Worm (Caenorhabditis elegans) whole organism, L1 larva: ENCODE measurements around the gene B0454.26.
A peak's percentile ranks its signal among the peaks of the same experiment; 100 is the strongest.

Experiments used
- C04F5.9 ChIP-seq: sonication (generic microtip); optimal IDR thresholded peaks from 2 replicates; lab custom pipeline; 2016; ENCODE audit warnings: missing genetic modification characterization, missing compliant biosample characterization
- F16B12.6 ChIP-seq: fragments of 150-350 bp; optimal IDR thresholded peaks from 2 replicates; lab custom pipeline; 2014; ENCODE audit warnings: missing biosample characterization, missing genetic modification characterization
- ama-1 ChIP-seq: fragments of 150-350 bp; optimal IDR thresholded peaks from 2 replicates; lab custom pipeline; 2014
- blmp-1 ChIP-seq: fragments of 150-350 bp; optimal IDR thresholded peaks from 2 replicates; lab custom pipeline; 2014; ENCODE audit warnings: missing biosample characterization, missing genetic modification characterization
- ceh-63 ChIP-seq: fragments of 200-800 bp; sonication (Bioruptor generic); optimal IDR thresholded peaks from 2 replicates; lab custom pipeline; 2018; ENCODE audit warnings: mild to moderate bottlenecking, missing genetic modification characterization, missing compliant biosample characterization
- ceh-82 ChIP-seq, 3 experiments: fragments of 150-350 bp in 1 of 3; sonication (generic microtip) in 2 of 3; optimal IDR thresholded peaks; 2 replicates each; lab custom pipeline; 2014 to 2017; ENCODE audit warnings: missing biosample characterization in 3 of 3, missing genetic modification characterization in 3 of 3
- ces-1 ChIP-seq: fragments of 150-350 bp; optimal IDR thresholded peaks from 2 replicates; lab custom pipeline; 2014; ENCODE audit warnings: missing biosample characterization, missing genetic modification reagents, missing genetic modification characterization
- efl-1 ChIP-seq, 4 experiments: fragments of 150-350 bp; optimal IDR thresholded peaks in 3 of 4; peaks in 1 of 4; 1 replicate in 1 of 4; 2 replicates in 3 of 4; lab custom pipeline; 2014; ENCODE audit warnings: missing biosample characterization in 2 of 4, missing genetic modification characterization in 2 of 4, missing genetic modification reagents in 2 of 4
- egl-13 ChIP-seq: sonication (generic microtip); optimal IDR thresholded peaks from 2 replicates; lab custom pipeline; 2016; ENCODE audit warnings: missing genotype, missing genetic modification reagents, missing genetic modification characterization, missing compliant biosample characterization
- egl-27 ChIP-seq, 2 experiments: fragments of 150-350 bp in 1 of 2; sonication (generic microtip); optimal IDR thresholded peaks; 3 replicates each; lab custom pipeline; 2017 to 2018; ENCODE audit warnings: missing biosample characterization in 2 of 2, missing genetic modification characterization in 2 of 2, missing genetic modification reagents in 2 of 2
- elt-2 ChIP-seq: sonication (generic microtip); optimal IDR thresholded peaks from 2 replicates; lab custom pipeline; 2016; ENCODE audit warnings: missing genetic modification characterization, mild to moderate bottlenecking, inconsistent platforms, missing compliant biosample characterization, missing genetic modification reagents
- elt-3 ChIP-seq, 6 experiments: fragments of 150-350 bp in 1 of 6; sonication (generic microtip); optimal IDR thresholded peaks; 2 replicates each; lab custom pipeline; 2017 to 2018; ENCODE audit warnings: missing biosample characterization in 6 of 6, missing genetic modification characterization in 6 of 6, inconsistent platforms in 1 of 6
- ets-5 ChIP-seq: fragments of 200-800 bp; sonication (Bioruptor generic); IDR thresholded peaks from 2 replicates; pipeline ENCODE4 v1.3.6; 2022; ENCODE audit warnings: missing genetic modification characterization, missing compliant biosample characterization
- fkh-10 ChIP-seq: sonication (generic microtip); optimal IDR thresholded peaks from 2 replicates; lab custom pipeline; 2017; ENCODE audit warnings: missing biosample characterization, missing genetic modification reagents, missing genetic modification characterization
- fos-1 ChIP-seq: fragments of 150-350 bp; optimal IDR thresholded peaks from 2 replicates; lab custom pipeline; 2014; ENCODE audit warnings: missing biosample characterization, missing genetic modification characterization
- grh-1 ChIP-seq: fragments of 200-800 bp; sonication (Bioruptor generic); IDR thresholded peaks from 2 replicates; pipeline ENCODE4 v1.3.6; 2022; ENCODE audit warnings: missing genetic modification reagents, missing genetic modification characterization, missing compliant biosample characterization
- hlh-4 ChIP-seq: sonication (generic microtip); optimal IDR thresholded peaks from 2 replicates; lab custom pipeline; 2016; ENCODE audit warnings: mild to moderate bottlenecking, missing genetic modification characterization, missing compliant biosample characterization
- irx-1 ChIP-seq: sonication (generic microtip); optimal IDR thresholded peaks from 2 replicates; lab custom pipeline; 2016; ENCODE audit warnings: missing genetic modification characterization, missing compliant biosample characterization
- jun-1 ChIP-seq: fragments of 150-350 bp; optimal IDR thresholded peaks from 2 replicates; lab custom pipeline; 2014; ENCODE audit warnings: missing biosample characterization, missing genetic modification reagents, missing genetic modification characterization
- lin-14 ChIP-seq: fragments of 200-800 bp; sonication (Bioruptor generic); optimal IDR thresholded peaks from 2 replicates; lab custom pipeline; 2018; ENCODE audit warnings: mild to moderate bottlenecking, missing genetic modification characterization, moderate library complexity, missing compliant biosample characterization
- lin-15B ChIP-seq: fragments of 150-350 bp; sonication (generic microtip); optimal IDR thresholded peaks from 3 replicates; lab custom pipeline; 2014; ENCODE audit warnings: missing biosample characterization, missing genetic modification characterization
- lsy-2 ChIP-seq, 2 experiments: fragments of 150-350 bp; optimal IDR thresholded peaks; 2 replicates each; lab custom pipeline; 2014; ENCODE audit warnings: missing biosample characterization in 2 of 2, missing genetic modification characterization in 2 of 2
- mef-2 ChIP-seq: fragments of 150-350 bp; optimal IDR thresholded peaks from 2 replicates; lab custom pipeline; 2014; ENCODE audit warnings: missing biosample characterization, missing genetic modification characterization
- mep-1 ChIP-seq: fragments of 150-350 bp; optimal IDR thresholded peaks from 2 replicates; lab custom pipeline; 2014; ENCODE audit warnings: missing biosample characterization, missing genetic modification characterization
- nhr-12 ChIP-seq: sonication (generic microtip); optimal IDR thresholded peaks from 2 replicates; lab custom pipeline; 2017; ENCODE audit warnings: missing biosample characterization, missing genetic modification characterization
- nhr-20 ChIP-seq: sonication (generic microtip); optimal IDR thresholded peaks from 2 replicates; lab custom pipeline; 2016; ENCODE audit warnings: mild to moderate bottlenecking, missing genetic modification characterization, missing compliant biosample characterization
- nhr-47 ChIP-seq: sonication (generic microtip); optimal IDR thresholded peaks from 2 replicates; lab custom pipeline; 2016; ENCODE audit warnings: mild to moderate bottlenecking, missing genetic modification characterization, moderate library complexity, missing compliant biosample characterization
- nhr-71 ChIP-seq: sonication (generic microtip); optimal IDR thresholded peaks from 2 replicates; lab custom pipeline; 2016; ENCODE audit warnings: mild to moderate bottlenecking, missing genetic modification characterization, moderate library complexity, missing compliant biosample characterization
- nhr-85 ChIP-seq: sonication (generic microtip); peaks from one replicate; lab custom pipeline; 2016; ENCODE audit warnings: missing genetic modification characterization, inconsistent platforms, missing compliant biosample characterization
- nhr-90 ChIP-seq: sonication (generic microtip); optimal IDR thresholded peaks from 2 replicates; lab custom pipeline; 2016; ENCODE audit warnings: mild to moderate bottlenecking, missing genetic modification characterization, missing compliant biosample characterization; ENCODE audit not compliant: poor library complexity
- pag-3 ChIP-seq: sonication (generic microtip); optimal IDR thresholded peaks from 2 replicates; lab custom pipeline; 2017; ENCODE audit warnings: missing genetic modification characterization, mild to moderate bottlenecking, missing compliant biosample characterization, antibody characterized with exemption, borderline replicate concordance; ENCODE audit not compliant: insufficient read depth
- skn-1 ChIP-seq: fragments of 150-350 bp; optimal IDR thresholded peaks from 2 replicates; lab custom pipeline; 2014; ENCODE audit warnings: missing biosample characterization, missing genetic modification characterization
- snpc-4 ChIP-seq: fragments of 150-350 bp; optimal IDR thresholded peaks from 2 replicates; lab custom pipeline; 2014; ENCODE audit warnings: missing biosample characterization, missing genetic modification characterization
- snu-23 ChIP-seq: sonication (generic microtip); optimal IDR thresholded peaks from 2 replicates; lab custom pipeline; 2016; ENCODE audit warnings: missing genetic modification characterization, missing compliant biosample characterization
- sup-37 ChIP-seq: fragments of 200-800 bp; sonication (Bioruptor generic); optimal IDR thresholded peaks from 2 replicates; lab custom pipeline; 2018; ENCODE audit warnings: mild to moderate bottlenecking, missing genetic modification characterization, missing compliant biosample characterization
- swsn-7 ChIP-seq: sonication (generic microtip); optimal IDR thresholded peaks from 2 replicates; lab custom pipeline; 2016; ENCODE audit warnings: missing genetic modification characterization, missing compliant biosample characterization
- tbx-2 ChIP-seq: sonication (generic microtip); optimal IDR thresholded peaks from 2 replicates; lab custom pipeline; 2016; ENCODE audit warnings: missing genetic modification characterization, missing compliant biosample characterization
- tlp-1 ChIP-seq: fragments of 150-350 bp; optimal IDR thresholded peaks from 2 replicates; lab custom pipeline; 2014; ENCODE audit warnings: missing biosample characterization, missing genetic modification characterization
- unc-130 ChIP-seq: fragments of 150-350 bp; optimal IDR thresholded peaks from 2 replicates; lab custom pipeline; 2017; ENCODE audit warnings: missing biosample characterization, missing genetic modification characterization, inconsistent platforms
- unc-30 ChIP-seq: sonication (generic microtip); optimal IDR thresholded peaks from 2 replicates; lab custom pipeline; 2017; ENCODE audit warnings: missing biosample characterization, missing genetic modification characterization
- unc-86 ChIP-seq: sonication (generic microtip); optimal IDR thresholded peaks from 2 replicates; lab custom pipeline; 2016; ENCODE audit warnings: missing genetic modification characterization, missing compliant biosample characterization
- unc-98 ChIP-seq: fragments of 200-800 bp; sonication (Bioruptor generic); IDR thresholded peaks from 2 replicates; pipeline ENCODE4 v1.3.6; 2022; ENCODE audit warnings: missing genetic modification characterization, missing compliant biosample characterization
- vab-15 ChIP-seq: sonication (generic microtip); optimal IDR thresholded peaks from 2 replicates; lab custom pipeline; 2017; ENCODE audit warnings: missing genotype, mild to moderate bottlenecking, missing genetic modification characterization, missing compliant biosample characterization
- xbp-1 ChIP-seq: sonication (generic microtip); optimal IDR thresholded peaks from 2 replicates; lab custom pipeline; 2016; ENCODE audit warnings: missing genetic modification characterization, missing compliant biosample characterization

Gene B0454.26

DNA sequence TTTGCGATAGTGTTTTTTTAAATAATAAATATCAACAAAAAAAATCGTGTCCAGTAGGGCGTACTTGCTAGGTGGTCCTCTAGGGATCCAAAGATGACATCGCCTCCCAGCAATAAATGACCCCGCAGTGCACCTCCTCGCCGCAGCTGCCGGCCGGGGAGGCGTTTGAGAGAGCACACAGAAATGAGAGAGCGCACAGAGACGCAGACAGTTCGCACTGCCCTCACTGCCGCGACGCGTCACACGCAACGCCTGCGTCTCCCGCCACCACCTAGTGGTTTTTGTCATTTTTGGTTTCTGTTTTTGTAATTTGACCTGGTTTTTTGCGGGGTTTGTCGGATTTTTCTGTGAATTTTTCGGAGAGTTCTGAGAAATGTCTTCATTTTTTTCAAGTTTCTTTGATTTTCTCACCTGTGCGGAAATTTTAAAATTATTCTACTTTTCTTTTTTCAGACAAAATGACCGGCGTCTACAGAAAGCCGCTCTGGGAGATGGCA lies 50.5 kb downstream of the B0454.26 start, which contains the start of gene lido-7 (continued):
- TF ChIP-seq jun-1 (tag; lab: Kevin White, UChicago) (peak; percentile 9), elt-2 (no peak), tbx-2 (tag; lab: Kevin White, UChicago) (peak; percentile 52), snpc-4 (tag; lab: Kevin White, UChicago) (no peak), ces-1 (GFP tag; lab: Kevin White, UChicago) (no peak), hlh-4 (no peak), F16B12.6 (tag; lab: Kevin White, UChicago) (no peak), egl-27 (tag; optimal IDR thresholded peaks at IDR 0.05; lab: Kevin White, UChicago) (no peak), elt-3 (tag; optimal IDR thresholded peaks at IDR 0.05; lab: Kevin White, UChicago) (no peak), grh-1 (GFP tag; lab: Robert Waterston, UW) (0 out of 2 replicates have a peak, but pooled peaks have one; percentile 22), nhr-12 (tag; lab: Kevin White, UChicago) (no peak), ceh-63 (GFP tag; lab: Kevin White, UChicago) (no peak), sup-37 (GFP tag; lab: Kevin White, UChicago) (no peak), irx-1 (tag; lab: Kevin White, UChicago) (peak; percentile 28), nhr-90 (tag; lab: Kevin White, UChicago) (peak; percentile 2), nhr-20 (tag; lab: Kevin White, UChicago) (peak; percentile 38), mef-2 (tag; lab: Kevin White, UChicago) (no peak), pag-3 (tag; lab: Kevin White, UChicago) (no peak), fos-1 (tag; lab: Kevin White, UChicago) (no peak), ama-1 (lab: Kevin White, UChicago) (no peak), unc-130 (tag; lab: Kevin White, UChicago) (no peak), xbp-1 (tag; lab: Kevin White, UChicago) (no peak), vab-15 (tag; lab: Kevin White, UChicago) (peak; percentile 6), fkh-10 (GFP tag; lab: Kevin White, UChicago) (no peak), egl-13 (no peak), tlp-1 (no peak), C04F5.9 (tag; lab: Kevin White, UChicago) (peak; percentile 7), blmp-1 (tag; lab: Kevin White, UChicago) (no peak), lsy-2 (tag; optimal IDR thresholded peaks at IDR 0.05; lab: Kevin White, UChicago) (peak; percentile 31 to 56), unc-98 (GFP tag; lab: Robert Waterston, UW) (0 out of 2 replicates have a peak, but pooled peaks have one; percentile 17), nhr-71 (tag; lab: Kevin White, UChicago) (peak; percentile 71), snu-23 (peak; percentile 58), nhr-85 (tag; lab: Kevin White, UChicago) (peak; percentile 74), lin-15B (tag; lab: Kevin White, UChicago) (no peak), nhr-47 (tag; lab: Kevin White, UChicago) (peak; percentile 59), unc-30 (tag; lab: Kevin White, UChicago) (no peak), skn-1 (peak; percentile 24), mep-1 (peak; percentile 6), ets-5 (GFP tag; lab: Robert Waterston, UW) (no peak), unc-86 (tag; lab: Kevin White, UChicago) (peak; percentile 15), efl-1 (optimal IDR thresholded peaks at IDR 0.05; lab: Kevin White, UChicago) (peak; percentile 61 to 64), efl-1 (GFP tag; optimal IDR thresholded peaks at IDR 0.05 in 1 of 2; lab: Kevin White, UChicago) (peak; percentile 30 to 44), swsn-7 (peak; percentile 59), lin-14 (GFP tag; lab: Kevin White, UChicago) (peak; percentile 83), ceh-82 (tag; optimal IDR thresholded peaks at IDR 0.05; lab: Kevin White, UChicago) (peak in 1 of 3 experiments; percentile 35)
